Worm (Caenorhabditis elegans) whole organism, L1 larva: ENCODE data around the gene rnh-1.0.

Source experiments
- C16A3.4 ChIP-seq: fragments of 150-350 bp; optimal IDR thresholded peaks from 2 replicates; lab custom pipeline; 2014; ENCODE audit warnings: missing biosample characterization, missing genetic modification characterization
- C34B4.2 ChIP-seq: sonication (generic microtip); optimal IDR thresholded peaks from 2 replicates; lab custom pipeline; 2017; ENCODE audit warnings: mild to moderate bottlenecking, missing genetic modification characterization, missing compliant biosample characterization
- aha-1 ChIP-seq: fragments of 150-350 bp; optimal IDR thresholded peaks from 2 replicates; lab custom pipeline; 2014; ENCODE audit warnings: missing biosample characterization, missing genetic modification characterization
- ceh-82 ChIP-seq, 3 experiments: fragments of 150-350 bp in 1 of 3; sonication (generic microtip) in 2 of 3; optimal IDR thresholded peaks; 2 replicates each; lab custom pipeline; 2014 to 2017; ENCODE audit warnings: missing biosample characterization in 3 of 3, missing genetic modification characterization in 3 of 3
- efl-1 ChIP-seq, 4 experiments: fragments of 150-350 bp; optimal IDR thresholded peaks in 3 of 4; peaks in 1 of 4; 1 replicate in 1 of 4; 2 replicates in 3 of 4; lab custom pipeline; 2014; ENCODE audit warnings: missing biosample characterization in 2 of 4, missing genetic modification characterization in 2 of 4, missing genetic modification reagents in 2 of 4
- efl-3 ChIP-seq: fragments of 200-800 bp; sonication (Bioruptor generic); optimal IDR thresholded peaks from 2 replicates; lab custom pipeline; 2018; ENCODE audit warnings: mild to moderate bottlenecking, missing genetic modification characterization, missing compliant biosample characterization
- egl-13 ChIP-seq: sonication (generic microtip); optimal IDR thresholded peaks from 2 replicates; lab custom pipeline; 2016; ENCODE audit warnings: missing genotype, missing genetic modification reagents, missing genetic modification characterization, missing compliant biosample characterization
- elt-3 ChIP-seq, 6 experiments: fragments of 150-350 bp in 1 of 6; sonication (generic microtip); optimal IDR thresholded peaks; 2 replicates each; lab custom pipeline; 2017 to 2018; ENCODE audit warnings: missing biosample characterization in 6 of 6, missing genetic modification characterization in 6 of 6, inconsistent platforms in 1 of 6
- fkh-10 ChIP-seq: sonication (generic microtip); optimal IDR thresholded peaks from 2 replicates; lab custom pipeline; 2017; ENCODE audit warnings: missing biosample characterization, missing genetic modification reagents, missing genetic modification characterization
- fkh-4 ChIP-seq: sonication (generic microtip); optimal IDR thresholded peaks from 2 replicates; lab custom pipeline; 2016; ENCODE audit warnings: missing compliant biosample characterization, missing genetic modification characterization, borderline replicate concordance
- fkh-8 ChIP-seq: sonication (generic microtip); optimal IDR thresholded peaks from 2 replicates; lab custom pipeline; 2016; ENCODE audit warnings: mild to moderate bottlenecking, missing genetic modification characterization, missing compliant biosample characterization
- grh-1 ChIP-seq: fragments of 200-800 bp; sonication (Bioruptor generic); IDR thresholded peaks from 2 replicates; pipeline ENCODE4 v1.3.6; 2022; ENCODE audit warnings: missing genetic modification reagents, missing genetic modification characterization, missing compliant biosample characterization
- hlh-17 ChIP-seq: fragments of 200-800 bp; sonication (Bioruptor generic); optimal IDR thresholded peaks from 2 replicates; lab custom pipeline; 2018; ENCODE audit warnings: missing genetic modification characterization, mild to moderate bottlenecking, missing compliant biosample characterization, moderate library complexity, borderline replicate concordance
- hlh-4 ChIP-seq: sonication (generic microtip); optimal IDR thresholded peaks from 2 replicates; lab custom pipeline; 2016; ENCODE audit warnings: mild to moderate bottlenecking, missing genetic modification characterization, missing compliant biosample characterization
- lin-14 ChIP-seq: fragments of 200-800 bp; sonication (Bioruptor generic); optimal IDR thresholded peaks from 2 replicates; lab custom pipeline; 2018; ENCODE audit warnings: mild to moderate bottlenecking, missing genetic modification characterization, moderate library complexity, missing compliant biosample characterization
- lin-15B ChIP-seq: fragments of 150-350 bp; sonication (generic microtip); optimal IDR thresholded peaks from 3 replicates; lab custom pipeline; 2014; ENCODE audit warnings: missing biosample characterization, missing genetic modification characterization
- lin-35 ChIP-seq, 2 experiments: fragments of 150-350 bp; optimal IDR thresholded peaks; 2 replicates each; lab custom pipeline; 2014; ENCODE audit warnings: missing biosample characterization in 2 of 2, missing genetic modification characterization in 2 of 2, missing genetic modification reagents in 2 of 2
- lin-39 ChIP-seq: fragments of 150-350 bp; optimal IDR thresholded peaks from 2 replicates; lab custom pipeline; 2014; ENCODE audit warnings: missing biosample characterization, missing genetic modification reagents, missing genetic modification characterization
- lsy-2 ChIP-seq, 2 experiments: fragments of 150-350 bp; optimal IDR thresholded peaks; 2 replicates each; lab custom pipeline; 2014; ENCODE audit warnings: missing biosample characterization in 2 of 2, missing genetic modification characterization in 2 of 2
- mab-9 ChIP-seq: fragments of 200-800 bp; sonication (Bioruptor generic); IDR thresholded peaks from 2 replicates; pipeline ENCODE4 v1.3.6; 2022; ENCODE audit warnings: missing genetic modification reagents, missing genetic modification characterization, missing compliant biosample characterization
- mef-2 ChIP-seq: fragments of 150-350 bp; optimal IDR thresholded peaks from 2 replicates; lab custom pipeline; 2014; ENCODE audit warnings: missing biosample characterization, missing genetic modification characterization
- mep-1 ChIP-seq: fragments of 150-350 bp; optimal IDR thresholded peaks from 2 replicates; lab custom pipeline; 2014; ENCODE audit warnings: missing biosample characterization, missing genetic modification characterization
- nhr-20 ChIP-seq: sonication (generic microtip); optimal IDR thresholded peaks from 2 replicates; lab custom pipeline; 2016; ENCODE audit warnings: mild to moderate bottlenecking, missing genetic modification characterization, missing compliant biosample characterization
- nhr-237 ChIP-seq: fragments of 150-350 bp; optimal IDR thresholded peaks from 2 replicates; lab custom pipeline; 2014; ENCODE audit warnings: missing biosample characterization, missing genetic modification characterization
- nhr-47 ChIP-seq: sonication (generic microtip); optimal IDR thresholded peaks from 2 replicates; lab custom pipeline; 2016; ENCODE audit warnings: mild to moderate bottlenecking, missing genetic modification characterization, moderate library complexity, missing compliant biosample characterization
- nhr-71 ChIP-seq: sonication (generic microtip); optimal IDR thresholded peaks from 2 replicates; lab custom pipeline; 2016; ENCODE audit warnings: mild to moderate bottlenecking, missing genetic modification characterization, moderate library complexity, missing compliant biosample characterization
- nhr-84 ChIP-seq: sonication (generic microtip); optimal IDR thresholded peaks from 2 replicates; lab custom pipeline; 2017; ENCODE audit warnings: missing biosample characterization, missing genetic modification characterization
- nhr-85 ChIP-seq: sonication (generic microtip); peaks from one replicate; lab custom pipeline; 2016; ENCODE audit warnings: missing genetic modification characterization, inconsistent platforms, missing compliant biosample characterization
- rnt-1 ChIP-seq: sonication (generic microtip); optimal IDR thresholded peaks from 2 replicates; lab custom pipeline; 2016; ENCODE audit warnings: mild to moderate bottlenecking, missing genetic modification characterization, moderate library complexity, missing compliant biosample characterization
- skn-1 ChIP-seq: fragments of 150-350 bp; optimal IDR thresholded peaks from 2 replicates; lab custom pipeline; 2014; ENCODE audit warnings: missing biosample characterization, missing genetic modification characterization
- snu-23 ChIP-seq: sonication (generic microtip); optimal IDR thresholded peaks from 2 replicates; lab custom pipeline; 2016; ENCODE audit warnings: missing genetic modification characterization, missing compliant biosample characterization
- sox-4 ChIP-seq: sonication (generic microtip); optimal IDR thresholded peaks from 2 replicates; lab custom pipeline; 2016; ENCODE audit warnings: missing genetic modification characterization, missing compliant biosample characterization
- swsn-7 ChIP-seq: sonication (generic microtip); optimal IDR thresholded peaks from 2 replicates; lab custom pipeline; 2016; ENCODE audit warnings: missing genetic modification characterization, missing compliant biosample characterization
- unc-86 ChIP-seq: sonication (generic microtip); optimal IDR thresholded peaks from 2 replicates; lab custom pipeline; 2016; ENCODE audit warnings: missing genetic modification characterization, missing compliant biosample characterization
- vab-15 ChIP-seq: sonication (generic microtip); optimal IDR thresholded peaks from 2 replicates; lab custom pipeline; 2017; ENCODE audit warnings: missing genotype, mild to moderate bottlenecking, missing genetic modification characterization, missing compliant biosample characterization
- xbp-1 ChIP-seq: sonication (generic microtip); optimal IDR thresholded peaks from 2 replicates; lab custom pipeline; 2016; ENCODE audit warnings: missing genetic modification characterization, missing compliant biosample characterization
- zip-4 ChIP-seq: fragments of 200-800 bp; sonication (Bioruptor generic); optimal IDR thresholded peaks from 2 replicates; lab custom pipeline; 2018; ENCODE audit warnings: mild to moderate bottlenecking, missing genetic modification characterization, moderate library complexity, missing compliant biosample characterization

Gene rnh-1.0

ce11 chrII:5040631-5041156 is 45.6 kb downstream of the rnh-1.0 start, which contains the start of gene F33G12.7 (continued):
- TF ChIP-seq skn-1 (tag; lab: Kevin White, UChicago) (no peak), xbp-1 (no peak), lin-15B (tag; lab: Kevin White, UChicago) (no peak), lsy-2 (tag; optimal IDR thresholded peaks at IDR 0.05; lab: Kevin White, UChicago) (peak in 1 of 2 experiments; percentile 43), hlh-4 (tag; lab: Kevin White, UChicago) (no peak), nhr-237 (tag; lab: Kevin White, UChicago) (no peak), nhr-84 (tag; lab: Kevin White, UChicago) (no peak), C16A3.4 (tag; lab: Kevin White, UChicago) (no peak), swsn-7 (tag; lab: Kevin White, UChicago) (no peak), efl-1 (optimal IDR thresholded peaks at IDR 0.05; lab: Kevin White, UChicago) (peak in 1 of 2 experiments; percentile 22), efl-1 (GFP tag; optimal IDR thresholded peaks at IDR 0.05 in 1 of 2; lab: Kevin White, UChicago) (peak; percentile 46 to 84), lin-35 (GFP tag; optimal IDR thresholded peaks at IDR 0.05; lab: Kevin White, UChicago) (peak in 1 of 2 experiments; percentile 50), ceh-82 (tag; optimal IDR thresholded peaks at IDR 0.05; lab: Kevin White, UChicago) (no peak), elt-3 (tag; optimal IDR thresholded peaks at IDR 0.05; lab: Kevin White, UChicago) (no peak), mab-9 (GFP tag; lab: Robert Waterston, UW) (no peak), nhr-47 (tag; lab: Kevin White, UChicago) (no peak), fkh-4 (tag; lab: Kevin White, UChicago) (no peak), egl-13 (tag; lab: Kevin White, UChicago) (no peak), rnt-1 (no peak)

ce11 chrII:5042381-5042930 is 47.3 kb downstream of the rnh-1.0 start:
- no peak for TF ChIP-seq aha-1 (tag; lab: Kevin White, UChicago)
- TF ChIP-seq unc-86 (tag; lab: Kevin White, UChicago), result peak; percentile 57
- TF ChIP-seq efl-1 (optimal IDR thresholded peaks at IDR 0.05; lab: Kevin White, UChicago), result no peak
- TF ChIP-seq efl-1 (GFP tag; optimal IDR thresholded peaks at IDR 0.05 in 1 of 2; lab: Kevin White, UChicago), result peak in 1 of 2 experiments; percentile 62
- TF ChIP-seq nhr-237 (tag; lab: Kevin White, UChicago), result no peak
- peak; percentile 8 for TF ChIP-seq mep-1 (tag; lab: Kevin White, UChicago)
- TF ChIP-seq fkh-8 (tag; lab: Kevin White, UChicago), result peak; percentile 36
- TF ChIP-seq mef-2 (tag; lab: Kevin White, UChicago), result no peak
- no peak for TF ChIP-seq nhr-20 (tag; lab: Kevin White, UChicago)
- TF ChIP-seq ceh-82 (tag; optimal IDR thresholded peaks at IDR 0.05; lab: Kevin White, UChicago), result peak in 1 of 3 experiments; percentile 47
- TF ChIP-seq snu-23 (GFP tag; lab: Kevin White, UChicago), result peak; percentile 8
- TF ChIP-seq lin-14, result peak; percentile 78
- TF ChIP-seq nhr-85, result no peak
- no peak for TF ChIP-seq zip-4 (GFP tag; lab: Kevin White, UChicago)
- TF ChIP-seq nhr-71 (tag; lab: Kevin White, UChicago), result peak; percentile 14
- no peak for TF ChIP-seq hlh-17 (GFP tag; lab: Kevin White, UChicago)
- no peak for TF ChIP-seq grh-1 (GFP tag; lab: Robert Waterston, UW)
- peak; percentile 63 for TF ChIP-seq fkh-10 (GFP tag; lab: Kevin White, UChicago)
- peak in 1 of 2 experiments; percentile 28 for TF ChIP-seq lsy-2 (tag; optimal IDR thresholded peaks at IDR 0.05; lab: Kevin White, UChicago)

- TF ChIP-seq fkh-10 (GFP tag; lab: Kevin White, UChicago) (peak; percentile 87), lin-14 (peak; percentile 58), sox-4 (tag; lab: Kevin White, UChicago) (no peak), egl-13 (tag; lab: Kevin White, UChicago) (no peak), lin-39 (no peak), efl-3 (no peak), C34B4.2 (tag; lab: Kevin White, UChicago) (no peak), vab-15 (tag; lab: Kevin White, UChicago) (no peak), grh-1 (GFP tag; lab: Robert Waterston, UW) (no peak), xbp-1 (no peak)
Observed at ce11 chrII:5046209-5047200, 51.4 kb downstream of the rnh-1.0 start.
